Worm (Caenorhabditis elegans) whole organism, L1 larva: Measurements from ENCODE around the gene K07H8.2.

Experiments used
- dpl-1 ChIP-seq, 3 experiments: fragments of 150-350 bp in 2 of 3; sonication (generic microtip) in 1 of 3; optimal IDR thresholded peaks; 2 replicates each; lab custom pipeline; 2014 to 2017; ENCODE audit warnings: missing biosample characterization in 3 of 3, missing genetic modification characterization in 3 of 3, missing genetic modification reagents in 3 of 3
- lin-13 ChIP-seq: fragments of 150-350 bp; optimal IDR thresholded peaks from 2 replicates; lab custom pipeline; 2014; ENCODE audit warnings: missing biosample characterization, missing genetic modification reagents, missing genetic modification characterization
- lin-14 ChIP-seq: fragments of 200-800 bp; sonication (Bioruptor generic); optimal IDR thresholded peaks from 2 replicates; lab custom pipeline; 2018; ENCODE audit warnings: mild to moderate bottlenecking, missing genetic modification characterization, moderate library complexity, missing compliant biosample characterization
- lin-39 ChIP-seq: fragments of 150-350 bp; optimal IDR thresholded peaks from 2 replicates; lab custom pipeline; 2014; ENCODE audit warnings: missing biosample characterization, missing genetic modification reagents, missing genetic modification characterization
- lsy-2 ChIP-seq, 2 experiments: fragments of 150-350 bp; optimal IDR thresholded peaks; 2 replicates each; lab custom pipeline; 2014; ENCODE audit warnings: missing biosample characterization in 2 of 2, missing genetic modification characterization in 2 of 2
- mdl-1 ChIP-seq, 2 experiments: fragments of 150-350 bp; optimal IDR thresholded peaks; 2 replicates each; lab custom pipeline; 2014 to 2017; ENCODE audit warnings: missing biosample characterization in 2 of 2, missing genetic modification characterization in 2 of 2, inconsistent platforms in 1 of 2
- nhr-12 ChIP-seq: sonication (generic microtip); optimal IDR thresholded peaks from 2 replicates; lab custom pipeline; 2017; ENCODE audit warnings: missing biosample characterization, missing genetic modification characterization
- ztf-11 ChIP-seq, 2 experiments: sonication (generic microtip); optimal IDR thresholded peaks; 2 replicates each; lab custom pipeline; 2016 to 2017; ENCODE audit warnings: missing genetic modification characterization in 2 of 2, missing biosample characterization in 1 of 2, missing compliant biosample characterization in 1 of 2

DNA sequence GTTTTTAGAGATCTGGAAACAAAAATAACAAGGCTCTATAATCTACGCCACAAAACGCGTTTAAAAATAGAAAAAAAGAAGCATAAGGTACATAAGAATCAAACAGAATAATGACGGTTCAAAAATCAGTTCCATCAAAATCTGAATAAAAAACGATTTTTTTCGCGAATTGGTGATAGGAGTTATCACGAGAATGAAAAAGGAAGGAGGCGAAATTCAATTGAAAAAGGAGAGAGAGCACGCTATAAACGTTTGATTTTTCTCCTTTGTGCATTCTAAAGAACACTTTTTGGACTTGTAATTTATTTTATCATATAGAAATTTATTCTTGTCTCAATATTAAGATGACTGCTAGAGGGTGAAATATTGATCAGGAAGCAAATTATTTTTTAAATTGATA lies 40.0 kb upstream of the K07H8.2 start:
- no peak for TF ChIP-seq mdl-1 (tag; optimal IDR thresholded peaks at IDR 0.05; lab: Kevin White, UChicago)
- TF ChIP-seq dpl-1 (GFP tag; optimal IDR thresholded peaks at IDR 0.05; lab: Kevin White, UChicago) = no peak
- TF ChIP-seq lin-13 = no peak
- no peak for TF ChIP-seq ztf-11 (tag; optimal IDR thresholded peaks at IDR 0.05; lab: Kevin White, UChicago)
- TF ChIP-seq lin-39 (tag; lab: Kevin White, UChicago) = no peak
- no peak for TF ChIP-seq lin-14 (GFP tag; lab: Kevin White, UChicago)
- no peak for TF ChIP-seq nhr-12 (tag; lab: Kevin White, UChicago)
- no peak for TF ChIP-seq lsy-2 (tag; optimal IDR thresholded peaks at IDR 0.05; lab: Kevin White, UChicago)
